Fruit fly (Drosophila melanogaster) whole organism, embryonic: ENCODE results near the gene CG15728.

ENCODE experiments used
- BtbVII ChIP-seq: fragments of 200-800 bp; sonication (Bioruptor generic); optimal IDR thresholded peaks from 3 replicates; lab custom pipeline; 2017; ENCODE audit warnings: missing biosample characterization, mild to moderate bottlenecking, missing genetic modification characterization
- CG11504 ChIP-seq: fragments of 200-800 bp; sonication (Bioruptor generic); optimal IDR thresholded peaks from 3 replicates; lab custom pipeline; 2019; ENCODE audit warnings: missing biosample characterization, mild to moderate bottlenecking, missing genetic modification characterization, moderate library complexity
- CG11723 ChIP-seq: fragments of 200-800 bp; sonication (Bioruptor generic); optimal IDR thresholded peaks from 2 replicates; lab custom pipeline; 2017; ENCODE audit warnings: missing biosample characterization, mild to moderate bottlenecking, missing genetic modification characterization
- CG14965 ChIP-seq: fragments of 200-800 bp; sonication (Bioruptor generic); optimal IDR thresholded peaks from 2 replicates; lab custom pipeline; 2016; ENCODE audit warnings: missing biosample characterization, missing genetic modification characterization, borderline replicate concordance
- CG15514 ChIP-seq: fragments of 200-800 bp; sonication (Bioruptor generic); optimal IDR thresholded peaks from 3 replicates; lab custom pipeline; 2017; ENCODE audit warnings: missing biosample characterization, missing genetic modification characterization, mild to moderate bottlenecking, moderate library complexity, missing genetic modification reagents
- CG16813 ChIP-seq: fragments of 200-800 bp; sonication (Bioruptor generic); IDR thresholded peaks from 3 replicates; pipeline ENCODE4 v1.3.6; 2022; ENCODE audit warnings: missing biosample characterization, missing genetic modification characterization; ENCODE audit not compliant: partially characterized antibody
- CG17829 ChIP-seq: fragments of 200-800 bp; optimal IDR thresholded peaks from 2 replicates; lab custom pipeline; 2019; ENCODE audit warnings: missing biosample characterization, mild to moderate bottlenecking, missing genetic modification characterization, moderate library complexity
- CG18262 ChIP-seq: fragments of 200-800 bp; optimal IDR thresholded peaks from 3 replicates; lab custom pipeline; 2019; ENCODE audit warnings: missing biosample characterization, mild to moderate bottlenecking, missing genetic modification characterization, moderate library complexity
- CG18599 ChIP-seq: fragments of 200-800 bp; sonication (Bioruptor generic); optimal IDR thresholded peaks from 3 replicates; lab custom pipeline; 2017; ENCODE audit warnings: missing biosample characterization, missing genetic modification characterization, mild to moderate bottlenecking, moderate library complexity, missing genetic modification reagents
- CG18619 ChIP-seq: fragments of 200-800 bp; sonication (Bioruptor generic); optimal IDR thresholded peaks from 3 replicates; lab custom pipeline; 2017; ENCODE audit warnings: missing biosample characterization, mild to moderate bottlenecking, missing genetic modification characterization
- CG31365 ChIP-seq: fragments of 200-800 bp; sonication (Bioruptor generic); optimal IDR thresholded peaks from 2 replicates; lab custom pipeline; 2018; ENCODE audit warnings: missing biosample characterization, mild to moderate bottlenecking, missing genetic modification characterization
- CG3847 ChIP-seq: fragments of 200-800 bp; sonication (Bioruptor generic); IDR thresholded peaks from 2 replicates; pipeline ENCODE4 v1.3.6; 2022; ENCODE audit warnings: missing biosample characterization, missing genetic modification characterization
- CG4282 ChIP-seq: fragments of 200-800 bp; sonication (Bioruptor generic); optimal IDR thresholded peaks from 2 replicates; lab custom pipeline; 2016; ENCODE audit warnings: missing biosample characterization, missing genetic modification characterization
- CG6272 ChIP-seq: fragments of 200-800 bp; sonication (Bioruptor generic); IDR thresholded peaks from 2 replicates; pipeline ENCODE4 v1.3.6; 2022; ENCODE audit warnings: missing biosample characterization, missing genetic modification characterization
- CG7271 ChIP-seq: fragments of 200-800 bp; sonication (Bioruptor generic); optimal IDR thresholded peaks from 2 replicates; lab custom pipeline; 2018; ENCODE audit warnings: missing biosample characterization, mild to moderate bottlenecking, missing genetic modification characterization, moderate library complexity
- CG8281 ChIP-seq: fragments of 200-800 bp; sonication (Bioruptor generic); optimal IDR thresholded peaks from 2 replicates; lab custom pipeline; 2018; ENCODE audit warnings: missing biosample characterization, mild to moderate bottlenecking, missing genetic modification characterization, moderate library complexity
- CG9437 ChIP-seq: fragments of 200-800 bp; sonication (Bioruptor generic); optimal IDR thresholded peaks from 2 replicates; lab custom pipeline; 2018; ENCODE audit warnings: missing biosample characterization, mild to moderate bottlenecking, missing genetic modification characterization
- CG9932 ChIP-seq: fragments of 200-800 bp; sonication (Bioruptor generic); IDR thresholded peaks from 2 replicates; pipeline ENCODE4 v1.3.6; 2022; ENCODE audit warnings: missing biosample characterization, missing genetic modification characterization
- Chrac-16 ChIP-seq: fragments of 200-800 bp; sonication (Bioruptor generic); optimal IDR thresholded peaks from 3 replicates; lab custom pipeline; 2016; ENCODE audit warnings: missing biosample characterization, missing genetic modification characterization
- CoRest ChIP-seq: fragments of 200-800 bp; sonication (Bioruptor generic); optimal IDR thresholded peaks from 3 replicates; lab custom pipeline; 2018; ENCODE audit warnings: missing biosample characterization, mild to moderate bottlenecking, missing genetic modification characterization, moderate library complexity
- D19B ChIP-seq: fragments of 200-800 bp; sonication (Bioruptor generic); optimal IDR thresholded peaks from 2 replicates; lab custom pipeline; 2017; ENCODE audit warnings: missing biosample characterization, mild to moderate bottlenecking, missing genetic modification characterization
- Deaf1 ChIP-seq: fragments of 200-800 bp; optimal IDR thresholded peaks from 3 replicates; lab custom pipeline; 2019; ENCODE audit warnings: missing biosample characterization, mild to moderate bottlenecking, missing genetic modification characterization, moderate library complexity
- Dip2 ChIP-seq: fragments of 200-800 bp; sonication (Bioruptor generic); IDR thresholded peaks from 2 replicates; pipeline ENCODE4 v1.3.6; 2022; ENCODE audit warnings: missing biosample characterization, missing genetic modification characterization
- Dip3 ChIP-seq: fragments of 200-800 bp; sonication (Bioruptor generic); optimal IDR thresholded peaks from 3 replicates; lab custom pipeline; 2016; ENCODE audit warnings: missing biosample characterization, missing genetic modification characterization
- Dll ChIP-seq: fragments of 200-800 bp; sonication (Bioruptor generic); IDR thresholded peaks from 4 replicates; pipeline ENCODE4 v1.3.6; 2022; ENCODE audit warnings: missing biosample characterization, missing genetic modification characterization; ENCODE audit not compliant: partially characterized antibody
- E2f2 ChIP-seq: fragments of 200-800 bp; sonication (Bioruptor generic); IDR thresholded peaks from 2 replicates; pipeline ENCODE4 v1.3.6; 2022; ENCODE audit warnings: missing biosample characterization, missing genetic modification characterization
- Fer3 ChIP-seq: fragments of 200-800 bp; sonication (Bioruptor generic); optimal IDR thresholded peaks from 2 replicates; lab custom pipeline; 2018; ENCODE audit warnings: missing biosample characterization, mild to moderate bottlenecking, missing genetic modification characterization, moderate library complexity
- Oaz ChIP-seq: fragments of 200-800 bp; sonication (Bioruptor generic); IDR thresholded peaks from 2 replicates; pipeline ENCODE4 v1.3.6; 2022; ENCODE audit warnings: missing biosample characterization, missing genetic modification characterization
- Pdp1 ChIP-seq, 2 experiments: fragments of 200-800 bp; sonication (Bioruptor generic); optimal IDR thresholded peaks; 3 replicates each; lab custom pipeline; 2016; ENCODE audit warnings: missing biosample characterization in 2 of 2, missing genetic modification characterization in 2 of 2, mild to moderate bottlenecking in 1 of 2, moderate library complexity in 1 of 2
- Side ChIP-seq: fragments of 200-800 bp; sonication (Bioruptor generic); optimal IDR thresholded peaks from 2 replicates; lab custom pipeline; 2016; ENCODE audit warnings: missing biosample characterization, missing genetic modification characterization
- Trl ChIP-seq, 3 experiments: fragments of >200 bp in 2 of 3; fragments of 200-800 bp in 1 of 3; sonication (Bioruptor generic) in 1 of 3; optimal IDR thresholded peaks; 2 replicates in 1 of 3; 3 replicates in 2 of 3; lab custom pipeline; 2016 to 2017; ENCODE audit warnings: missing biosample characterization in 1 of 3, missing genetic modification characterization in 1 of 3
- aop ChIP-seq: fragments of 200-800 bp; sonication (Bioruptor generic); IDR thresholded peaks from 2 replicates; pipeline ENCODE4 v1.3.6; 2022; ENCODE audit warnings: missing biosample characterization, missing genetic modification characterization
- btn ChIP-seq: fragments of 200-800 bp; sonication (Bioruptor generic); optimal IDR thresholded peaks from 2 replicates; lab custom pipeline; 2016; ENCODE audit warnings: missing biosample characterization, missing genetic modification characterization
- chn ChIP-seq: fragments of 200-800 bp; sonication (Bioruptor generic); optimal IDR thresholded peaks from 2 replicates; lab custom pipeline; 2016; ENCODE audit warnings: missing biosample characterization, missing genetic modification characterization
- danr ChIP-seq: fragments of 200-800 bp; sonication (Bioruptor generic); IDR thresholded peaks from 2 replicates; pipeline ENCODE4 v1.3.6; 2022; ENCODE audit warnings: missing biosample characterization, missing genetic modification characterization
- dimm ChIP-seq: fragments of 200-800 bp; sonication (Bioruptor generic); IDR thresholded peaks from 2 replicates; pipeline ENCODE4 v1.3.6; 2022; ENCODE audit warnings: missing biosample characterization, missing genetic modification characterization
- dmrt99B ChIP-seq: fragments of 200-800 bp; sonication (Bioruptor generic); optimal IDR thresholded peaks from 2 replicates; lab custom pipeline; 2018; ENCODE audit warnings: missing biosample characterization, mild to moderate bottlenecking, missing genetic modification characterization, moderate library complexity
- grn ChIP-seq: fragments of 200-800 bp; sonication (Bioruptor generic); optimal IDR thresholded peaks from 3 replicates; lab custom pipeline; 2017; ENCODE audit warnings: missing biosample characterization, missing genetic modification characterization
- jing ChIP-seq: fragments of 200-800 bp; sonication (Bioruptor generic); optimal IDR thresholded peaks from 2 replicates; lab custom pipeline; 2018; ENCODE audit warnings: missing biosample characterization, mild to moderate bottlenecking, missing genetic modification characterization
- kay ChIP-seq: fragments of 200-800 bp; sonication (Bioruptor generic); optimal IDR thresholded peaks from 2 replicates; lab custom pipeline; 2016; ENCODE audit warnings: missing biosample characterization, missing genetic modification characterization
- knrl ChIP-seq: fragments of 200-800 bp; sonication (Bioruptor generic); IDR thresholded peaks from 3 replicates; pipeline ENCODE4 v1.3.6; 2022; ENCODE audit warnings: missing biosample characterization, missing genetic modification characterization; ENCODE audit not compliant: partially characterized antibody
- mld ChIP-seq: fragments of 200-800 bp; sonication (Bioruptor generic); IDR thresholded peaks from 3 replicates; pipeline ENCODE4 v1.3.6; 2022; ENCODE audit warnings: missing biosample characterization, missing genetic modification characterization; ENCODE audit not compliant: partially characterized antibody
- nom ChIP-seq: fragments of 200-800 bp; sonication (Bioruptor generic); optimal IDR thresholded peaks from 2 replicates; lab custom pipeline; 2017; ENCODE audit warnings: missing biosample characterization, missing genetic modification characterization, mild to moderate bottlenecking, moderate library complexity, missing genetic modification reagents
- onecut ChIP-seq: fragments of 200-800 bp; sonication (Bioruptor generic); IDR thresholded peaks from 2 replicates; pipeline ENCODE4 v1.3.6; 2022; ENCODE audit warnings: missing biosample characterization, missing genetic modification characterization
- pb ChIP-seq: fragments of 200-800 bp; sonication (Bioruptor generic); optimal IDR thresholded peaks from 3 replicates; lab custom pipeline; 2016; ENCODE audit warnings: missing biosample characterization, missing genetic modification characterization
- seq ChIP-seq: fragments of 200-800 bp; sonication (Bioruptor generic); IDR thresholded peaks from 2 replicates; pipeline ENCODE4 v1.3.6; 2022; ENCODE audit warnings: missing biosample characterization, missing genetic modification characterization
- slp2 ChIP-seq: fragments of 200-800 bp; sonication (Bioruptor generic); optimal IDR thresholded peaks from 2 replicates; lab custom pipeline; 2016; ENCODE audit warnings: missing biosample characterization, missing genetic modification characterization
- trh ChIP-seq: fragments of 200-800 bp; sonication (Bioruptor generic); optimal IDR thresholded peaks from 2 replicates; lab custom pipeline; 2016; ENCODE audit warnings: missing biosample characterization, missing genetic modification characterization
- unpg ChIP-seq: fragments of 200-800 bp; sonication (Bioruptor generic); optimal IDR thresholded peaks from 3 replicates; lab custom pipeline; 2018; ENCODE audit warnings: missing biosample characterization, mild to moderate bottlenecking, missing genetic modification characterization, moderate library complexity
- zfh2 ChIP-seq: fragments of 200-800 bp; sonication (Bioruptor generic); optimal IDR thresholded peaks from 2 replicates; lab custom pipeline; 2016; ENCODE audit warnings: missing biosample characterization, missing genetic modification characterization

The CG15728 gene

DNA sequence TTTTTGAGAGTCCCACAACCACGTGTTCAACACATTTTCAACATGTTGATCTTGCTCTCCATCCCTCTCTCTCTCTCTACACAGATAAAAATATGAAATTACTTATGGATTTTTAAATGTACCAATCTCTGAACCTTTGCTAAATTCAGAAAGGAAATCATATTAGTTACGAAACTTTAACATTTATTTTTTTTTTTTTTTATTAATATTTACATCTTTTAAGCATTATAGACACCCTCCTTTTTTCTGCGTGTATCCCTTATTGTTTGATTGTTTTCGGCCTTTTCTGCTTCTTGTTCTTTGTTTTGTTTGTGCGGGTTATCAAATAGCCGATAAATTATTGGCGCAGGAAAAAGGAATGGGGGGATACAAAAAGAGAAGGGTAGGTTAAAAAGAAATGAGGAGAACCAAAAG is 42.4 kb downstream of the CG15728 start (continued):
- peak; percentile 98 for TF ChIP-seq CoRest (tag; lab: Kevin White, UChicago)
- TF ChIP-seq Trl (optimal IDR thresholded peaks at IDR 0.05; lab: Kevin White, UChicago) = peak; percentile 23 to 42
- peak; percentile 80 for TF ChIP-seq Trl (GFP tag; optimal IDR thresholded peaks at IDR 0.05; lab: Kevin White, UChicago)
- peak; percentile 52 for TF ChIP-seq CG31365
- TF ChIP-seq Deaf1 (tag; lab: Kevin White, UChicago) = peak; percentile 85
- peak; percentile 77 for TF ChIP-seq chn (GFP tag; lab: Kevin White, UChicago)
- TF ChIP-seq trh = peak; percentile 91
- peak; percentile 76 for TF ChIP-seq Dip3 (GFP tag; lab: Kevin White, UChicago)
- TF ChIP-seq Dip2 = 0 out of 2 replicates have a peak, but pooled peaks have one; percentile 37
- TF ChIP-seq aop (GFP tag; lab: Robert Waterston, UW) = 0 out of 2 replicates have a peak, but pooled peaks have one; percentile 52
- TF ChIP-seq E2f2 = peak; percentile 76
- TF ChIP-seq mld (GFP tag; lab: Robert Waterston, UW) = no peak
- no peak for TF ChIP-seq CG4282 (GFP tag; lab: Kevin White, UChicago)
- TF ChIP-seq dimm (GFP tag; lab: Robert Waterston, UW) = peak; percentile 87
- peak; percentile 61 for TF ChIP-seq Side (GFP tag; lab: Kevin White, UChicago)
- TF ChIP-seq CG11723 (GFP tag; lab: Kevin White, UChicago) = peak; percentile 82
- TF ChIP-seq CG18599 (GFP tag; lab: Kevin White, UChicago) = peak; percentile 96
- peak; percentile 84 for TF ChIP-seq kay (GFP tag; lab: Kevin White, UChicago)
- peak; percentile 99 for TF ChIP-seq CG18262 (tag; lab: Kevin White, UChicago)
- TF ChIP-seq CG16813 (GFP tag; lab: Robert Waterston, UW) = no peak
- TF ChIP-seq jing = peak; percentile 63
- peak; percentile 96 for TF ChIP-seq CG9932
- peak; percentile 68 for TF ChIP-seq zfh2 (GFP tag; lab: Kevin White, UChicago)
- TF ChIP-seq Pdp1 (GFP tag; optimal IDR thresholded peaks at IDR 0.05; lab: Kevin White, UChicago) = peak; percentile 46 to 70
- peak; percentile 15 for TF ChIP-seq CG14965 (GFP tag; lab: Kevin White, UChicago)
- TF ChIP-seq CG17829 (tag; lab: Kevin White, UChicago) = peak; percentile 99
- peak; percentile 96 for TF ChIP-seq CG3847 (GFP tag; lab: Robert Waterston, UW)
- peak; percentile 93 for TF ChIP-seq BtbVII (GFP tag; lab: Kevin White, UChicago)
- peak; percentile 96 for TF ChIP-seq dmrt99B (tag; lab: Kevin White, UChicago)
- TF ChIP-seq seq (GFP tag; lab: Robert Waterston, UW) = peak; percentile 93
- TF ChIP-seq D19B (GFP tag; lab: Kevin White, UChicago) = peak; percentile 81
- TF ChIP-seq nom (GFP tag; lab: Kevin White, UChicago) = peak; percentile 73
- TF ChIP-seq danr (GFP tag; lab: Robert Waterston, UW) = peak; percentile 90
- no peak for TF ChIP-seq knrl
- peak; percentile 94 for TF ChIP-seq Chrac-16 (GFP tag; lab: Kevin White, UChicago)
- TF ChIP-seq CG6272 (GFP tag; lab: Robert Waterston, UW) = peak; percentile 88
- TF ChIP-seq grn (GFP tag; lab: Kevin White, UChicago) = peak; percentile 37
- peak; percentile 94 for TF ChIP-seq CG18619 (GFP tag; lab: Kevin White, UChicago)
- TF ChIP-seq Fer3 (tag; lab: Kevin White, UChicago) = peak; percentile 97
- peak; percentile 89 for TF ChIP-seq onecut (GFP tag; lab: Robert Waterston, UW)
- peak; percentile 49 for TF ChIP-seq btn (GFP tag; lab: Kevin White, UChicago)
- TF ChIP-seq pb (GFP tag; lab: Kevin White, UChicago) = peak; percentile 56
- TF ChIP-seq CG11504 = peak; percentile 96
- peak; percentile 84 for TF ChIP-seq Oaz
- TF ChIP-seq CG7271 = peak; percentile 91
- peak; percentile 84 for TF ChIP-seq CG15514 (GFP tag; lab: Kevin White, UChicago)
- TF ChIP-seq slp2 = peak; percentile 77
- peak; percentile 90 for TF ChIP-seq CG9437 (GFP tag; lab: Kevin White, UChicago)
- peak; percentile 83 for TF ChIP-seq CG8281 (tag; lab: Kevin White, UChicago)
- no peak for TF ChIP-seq Dll (GFP tag; lab: Robert Waterston, UW)
- peak; percentile 98 for TF ChIP-seq unpg
